Worm (Caenorhabditis elegans) whole organism, midembryonic: ENCODE data around the gene C45G9.15.

Experiments
- cog-1 ChIP-seq: sonication (generic microtip); optimal IDR thresholded peaks from 2 replicates; lab custom pipeline; 2016; ENCODE audit warnings: missing genetic modification characterization, missing compliant biosample characterization
- flt-1 ChIP-seq: fragments of 200-800 bp; sonication (Bioruptor generic); IDR thresholded peaks from 2 replicates; pipeline ENCODE4 v1.3.6; 2022; ENCODE audit warnings: missing genetic modification characterization, missing compliant biosample characterization
- klf-2 ChIP-seq: fragments of 200-800 bp; sonication (Bioruptor generic); conservative IDR thresholded peaks from 2 replicates; pipeline ENCODE4 v1.3.6; 2022; ENCODE audit warnings: missing genetic modification reagents, missing genetic modification characterization, missing compliant biosample characterization
- med-1 ChIP-seq: sonication (generic microtip); optimal IDR thresholded peaks from 2 replicates; lab custom pipeline; 2017; ENCODE audit warnings: missing genetic modification characterization, mild to moderate bottlenecking, missing compliant biosample characterization, antibody characterized with exemption, missing genetic modification reagents; ENCODE audit not compliant: insufficient read depth
- ref-1 ChIP-seq: fragments of 200-800 bp; sonication (Bioruptor generic); conservative IDR thresholded peaks from 2 replicates; pipeline ENCODE4 v1.3.6; 2022; ENCODE audit warnings: missing genetic modification reagents, missing genetic modification characterization, missing compliant biosample characterization
- tab-1 ChIP-seq: fragments of 200-800 bp; sonication (Bioruptor generic); IDR thresholded peaks from 2 replicates; pipeline ENCODE4 v1.3.6; 2022; ENCODE audit warnings: missing genetic modification characterization, missing compliant biosample characterization
- ztf-23 ChIP-seq: fragments of 200-800 bp; sonication (Bioruptor generic); IDR thresholded peaks from 2 replicates; pipeline ENCODE4 v1.3.6; 2022; ENCODE audit warnings: missing genetic modification reagents, missing genetic modification characterization, missing compliant biosample characterization

DNA sequence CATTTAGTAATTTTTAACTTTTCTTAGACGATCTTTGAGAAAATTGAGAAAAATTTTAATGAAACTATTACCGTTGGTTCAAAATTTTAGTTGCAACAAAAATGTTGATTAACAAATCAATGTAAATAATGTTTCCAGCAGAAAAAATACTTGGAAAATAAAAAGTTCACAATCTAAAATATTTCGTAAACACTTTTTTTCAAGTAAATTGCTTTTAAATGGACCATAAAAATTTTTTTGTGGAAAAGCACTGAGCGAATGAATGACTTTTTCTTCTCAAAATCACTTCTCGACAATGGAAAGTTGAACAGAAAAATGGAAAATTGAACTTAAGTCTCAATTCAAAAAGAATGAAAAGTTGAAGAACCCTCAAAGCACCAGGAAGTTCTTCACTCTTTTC is 1.7 kb upstream of the C45G9.15 start, which contains the start of gene C45G9.8:
- TF ChIP-seq med-1 (GFP tag; lab: Kevin White, UChicago), result no peak
- TF ChIP-seq ztf-23 (GFP tag; lab: Robert Waterston, UW), result no peak
- no peak for TF ChIP-seq flt-1 (GFP tag; lab: Robert Waterston, UW)
- no peak for TF ChIP-seq cog-1 (tag; lab: Kevin White, UChicago)
- no peak for TF ChIP-seq klf-2
- TF ChIP-seq ref-1 (GFP tag; lab: Robert Waterston, UW), result no peak
- TF ChIP-seq tab-1 (GFP tag; lab: Robert Waterston, UW), result no peak
